Fruit fly (Drosophila melanogaster) whole organism: ENCODE measurements around the gene flr.

Experiments
- CG8478 ChIP-seq: fragments of >200 bp; optimal IDR thresholded peaks from 2 replicates; lab custom pipeline; 2018; ENCODE audit warnings: inconsistent platforms
- Dll ChIP-seq: fragments of >200 bp; optimal IDR thresholded peaks from 2 replicates; lab custom pipeline; 2017
- EcR ChIP-seq, 2 experiments: fragments of >200 bp; optimal IDR thresholded peaks; 2 replicates each; lab custom pipeline; 2017; ENCODE audit warnings: missing biosample characterization in 2 of 2, missing genetic modification characterization in 2 of 2, missing genetic modification reagents in 2 of 2
- pan ChIP-seq: fragments of >200 bp; optimal IDR thresholded peaks from 2 replicates; lab custom pipeline; 2017
- psq ChIP-seq: fragments of >200 bp; optimal IDR thresholded peaks from 2 replicates; lab custom pipeline; 2017
- usp ChIP-seq: fragments of >200 bp; optimal IDR thresholded peaks from 2 replicates; lab custom pipeline; 2017; ENCODE audit warnings: missing biosample characterization, missing genetic modification characterization, mixed read lengths

dm6 chr3L:13382061-13382815 lies 30.4 kb upstream of the flr start, which contains the start of gene ImpL1:
- no peak for TF ChIP-seq pan (lab: Kevin White, UChicago)
- TF ChIP-seq Dll (lab: Kevin White, UChicago) = no peak
- no peak for TF ChIP-seq EcR (GFP tag; optimal IDR thresholded peaks at IDR 0.05; lab: Kevin White, UChicago)
- no peak for TF ChIP-seq usp (GFP tag; lab: Kevin White, UChicago)
- no peak for TF ChIP-seq psq (lab: Kevin White, UChicago)
- no peak for TF ChIP-seq CG8478 (lab: Kevin White, UChicago)
